Fruit fly (Drosophila melanogaster) whole organism, embryonic: ENCODE data around the gene CG2901.

Experiments
- Abd-B ChIP-seq: fragments of 200-800 bp; sonication (Bioruptor generic); optimal IDR thresholded peaks from 2 replicates; lab custom pipeline; 2018; ENCODE audit warnings: missing biosample characterization, mild to moderate bottlenecking, missing genetic modification characterization, moderate library complexity
- CG11560 ChIP-seq: fragments of 200-800 bp; sonication (Bioruptor generic); IDR thresholded peaks from 3 replicates; pipeline ENCODE4 v1.3.6; 2022; ENCODE audit warnings: missing biosample characterization, missing genetic modification characterization
- CG12155 ChIP-seq: fragments of 200-800 bp; sonication (Bioruptor generic); optimal IDR thresholded peaks from 3 replicates; lab custom pipeline; 2016; ENCODE audit warnings: missing biosample characterization, missing genetic modification characterization
- CG1233 ChIP-seq: fragments of 200-800 bp; sonication (Bioruptor generic); optimal IDR thresholded peaks from 4 replicates; lab custom pipeline; 2018; ENCODE audit warnings: missing biosample characterization, mild to moderate bottlenecking, missing genetic modification characterization
- CG15011 ChIP-seq: fragments of 200-800 bp; sonication (Bioruptor generic); optimal IDR thresholded peaks from 3 replicates; lab custom pipeline; 2018; ENCODE audit warnings: missing biosample characterization, mild to moderate bottlenecking, missing genetic modification characterization
- CG1529 ChIP-seq: fragments of 200-800 bp; sonication (Bioruptor generic); optimal IDR thresholded peaks from 3 replicates; lab custom pipeline; 2018; ENCODE audit warnings: missing biosample characterization, missing genetic modification characterization
- CG17829 ChIP-seq: fragments of 200-800 bp; optimal IDR thresholded peaks from 2 replicates; lab custom pipeline; 2019; ENCODE audit warnings: missing biosample characterization, mild to moderate bottlenecking, missing genetic modification characterization, moderate library complexity
- CG17912 ChIP-seq: fragments of 200-800 bp; sonication (Bioruptor generic); optimal IDR thresholded peaks from 2 replicates; lab custom pipeline; 2018; ENCODE audit warnings: missing biosample characterization, mild to moderate bottlenecking, missing genetic modification characterization
- CG18619 ChIP-seq: fragments of 200-800 bp; sonication (Bioruptor generic); optimal IDR thresholded peaks from 3 replicates; lab custom pipeline; 2017; ENCODE audit warnings: missing biosample characterization, mild to moderate bottlenecking, missing genetic modification characterization
- CG30020 ChIP-seq: fragments of 200-800 bp; optimal IDR thresholded peaks from 2 replicates; lab custom pipeline; 2019; ENCODE audit warnings: missing biosample characterization, mild to moderate bottlenecking, missing genetic modification characterization, moderate library complexity
- CG32772 ChIP-seq: fragments of 200-800 bp; sonication (Bioruptor generic); IDR thresholded peaks from 2 replicates; pipeline ENCODE4 v1.3.6; 2022; ENCODE audit warnings: missing biosample characterization, missing genetic modification characterization
- CG3838 ChIP-seq: fragments of 200-800 bp; sonication (Bioruptor generic); optimal IDR thresholded peaks from 3 replicates; lab custom pipeline; 2016; ENCODE audit warnings: missing biosample characterization, missing genetic modification characterization
- CG4617 ChIP-seq: fragments of 200-800 bp; sonication (Bioruptor generic); optimal IDR thresholded peaks from 3 replicates; lab custom pipeline; 2016; ENCODE audit warnings: missing biosample characterization, missing genetic modification characterization, borderline replicate concordance
- CG4707 ChIP-seq: fragments of 200-800 bp; sonication (Bioruptor generic); optimal IDR thresholded peaks from 2 replicates; lab custom pipeline; 2018; ENCODE audit warnings: missing biosample characterization, mild to moderate bottlenecking, missing genetic modification characterization, moderate library complexity
- CG5180 ChIP-seq: fragments of 200-800 bp; sonication (Bioruptor generic); optimal IDR thresholded peaks from 3 replicates; lab custom pipeline; 2017; ENCODE audit warnings: missing biosample characterization, missing genetic modification characterization, mild to moderate bottlenecking, moderate library complexity, missing genetic modification reagents
- CG6254 ChIP-seq: fragments of 200-800 bp; sonication (Bioruptor generic); optimal IDR thresholded peaks from 3 replicates; lab custom pipeline; 2017; ENCODE audit warnings: mild to moderate bottlenecking, missing biosample characterization, missing genetic modification reagents, missing genetic modification characterization
- CG8290 ChIP-seq, 3 experiments: fragments of 200-800 bp; sonication (Bioruptor generic); optimal IDR thresholded peaks; 2 replicates each; lab custom pipeline; 2016 to 2019; ENCODE audit warnings: missing biosample characterization in 3 of 3, missing genetic modification characterization in 3 of 3, mild to moderate bottlenecking in 2 of 3, moderate library complexity in 1 of 3
- CTCF ChIP-seq: fragments of 200-800 bp; sonication (Bioruptor generic); optimal IDR thresholded peaks from 2 replicates; lab custom pipeline; 2017; ENCODE audit warnings: missing biosample characterization, mild to moderate bottlenecking, missing genetic modification characterization, moderate library complexity
- Dad ChIP-seq: fragments of 200-800 bp; sonication (Bioruptor generic); optimal IDR thresholded peaks from 3 replicates; lab custom pipeline; 2016; ENCODE audit warnings: missing biosample characterization, missing genetic modification characterization
- Dbx ChIP-seq: fragments of 200-800 bp; sonication (Bioruptor generic); IDR thresholded peaks from 3 replicates; pipeline ENCODE4 v1.3.6; 2022; ENCODE audit warnings: missing biosample characterization, missing genetic modification characterization
- Deaf1 ChIP-seq: fragments of 200-800 bp; optimal IDR thresholded peaks from 3 replicates; lab custom pipeline; 2019; ENCODE audit warnings: missing biosample characterization, mild to moderate bottlenecking, missing genetic modification characterization, moderate library complexity
- Dip2 ChIP-seq: fragments of 200-800 bp; sonication (Bioruptor generic); IDR thresholded peaks from 2 replicates; pipeline ENCODE4 v1.3.6; 2022; ENCODE audit warnings: missing biosample characterization, missing genetic modification characterization
- Dll ChIP-seq: fragments of 200-800 bp; sonication (Bioruptor generic); IDR thresholded peaks from 4 replicates; pipeline ENCODE4 v1.3.6; 2022; ENCODE audit warnings: missing biosample characterization, missing genetic modification characterization; ENCODE audit not compliant: partially characterized antibody
- Drgx ChIP-seq: fragments of 200-800 bp; sonication (Bioruptor generic); IDR thresholded peaks from 2 replicates; pipeline ENCODE4 v1.3.6; 2022; ENCODE audit warnings: missing biosample characterization, missing genetic modification characterization
- Eip74EF ChIP-seq, 2 experiments: fragments of 200-800 bp in 1 of 2; fragments of >200 bp in 1 of 2; sonication (Bioruptor generic) in 1 of 2; optimal IDR thresholded peaks; 2 replicates each; lab custom pipeline; 2017 to 2019; ENCODE audit warnings: missing biosample characterization in 2 of 2, missing genetic modification characterization in 2 of 2, mild to moderate bottlenecking in 1 of 2, moderate library complexity in 1 of 2
- Ets65A ChIP-seq: fragments of 200-800 bp; sonication (Bioruptor generic); peaks from one replicate; lab custom pipeline; 2016; ENCODE audit warnings: missing biosample characterization, missing genetic modification characterization
- Fer2 ChIP-seq: fragments of 200-800 bp; sonication (Bioruptor generic); optimal IDR thresholded peaks from 2 replicates; lab custom pipeline; 2018; ENCODE audit warnings: missing biosample characterization, mild to moderate bottlenecking, missing genetic modification characterization, moderate library complexity
- Hr39 ChIP-seq: fragments of >200 bp; optimal IDR thresholded peaks from 2 replicates; lab custom pipeline; 2017
- Mes4 ChIP-seq: fragments of 200-800 bp; sonication (Bioruptor generic); optimal IDR thresholded peaks from 2 replicates; lab custom pipeline; 2016; ENCODE audit warnings: missing biosample characterization, missing genetic modification characterization
- NC2α ChIP-seq: fragments of 200-800 bp; sonication (Bioruptor generic); optimal IDR thresholded peaks from 2 replicates; lab custom pipeline; 2016; ENCODE audit warnings: missing biosample characterization, missing genetic modification characterization
- Side ChIP-seq: fragments of 200-800 bp; sonication (Bioruptor generic); optimal IDR thresholded peaks from 2 replicates; lab custom pipeline; 2016; ENCODE audit warnings: missing biosample characterization, missing genetic modification characterization
- Usf ChIP-seq: fragments of 200-800 bp; sonication (Bioruptor generic); optimal IDR thresholded peaks from 2 replicates; lab custom pipeline; 2017; ENCODE audit warnings: missing genotype, missing biosample characterization, missing genetic modification characterization
- ara ChIP-seq: fragments of 200-800 bp; sonication (Bioruptor generic); IDR thresholded peaks from 2 replicates; pipeline ENCODE4 v1.3.6; 2022; ENCODE audit warnings: missing biosample characterization, missing genetic modification characterization
- ase ChIP-seq: fragments of 200-800 bp; sonication (Bioruptor generic); IDR thresholded peaks from 3 replicates; pipeline ENCODE4 v1.3.6; 2022; ENCODE audit warnings: missing biosample characterization, missing genetic modification characterization
- dan ChIP-seq: fragments of 200-800 bp; sonication (Bioruptor generic); IDR thresholded peaks from 2 replicates; pipeline ENCODE4 v1.3.6; 2022; ENCODE audit warnings: missing biosample characterization, missing genetic modification characterization
- fru ChIP-seq: fragments of >200 bp; optimal IDR thresholded peaks from 2 replicates; lab custom pipeline; 2017
- hb ChIP-seq: fragments of 200-800 bp; sonication (Bioruptor generic); IDR thresholded peaks from 3 replicates; pipeline ENCODE4 v1.3.6; 2022; ENCODE audit warnings: missing biosample characterization, missing genetic modification characterization; ENCODE audit not compliant: partially characterized antibody
- jigr1 ChIP-seq: fragments of 200-800 bp; sonication (Bioruptor generic); IDR thresholded peaks from 3 replicates; pipeline ENCODE4 v1.3.6; 2022; ENCODE audit warnings: missing biosample characterization, missing genetic modification characterization
- jumu ChIP-seq: fragments of 200-800 bp; sonication (Bioruptor generic); optimal IDR thresholded peaks from 3 replicates; lab custom pipeline; 2016; ENCODE audit warnings: missing biosample characterization, missing genetic modification characterization
- lilli ChIP-seq: fragments of 200-800 bp; sonication (Bioruptor generic); optimal IDR thresholded peaks from 3 replicates; lab custom pipeline; 2016; ENCODE audit warnings: missing biosample characterization, missing genetic modification characterization
- otp ChIP-seq: fragments of 200-800 bp; sonication (Bioruptor generic); IDR thresholded peaks from 3 replicates; pipeline ENCODE4, ENCODE4 v1.3.6; 2022; ENCODE audit warnings: missing biosample characterization, missing genetic modification characterization
- pfk ChIP-seq: fragments of 200-800 bp; sonication (Bioruptor generic); optimal IDR thresholded peaks from 2 replicates; lab custom pipeline; 2018; ENCODE audit warnings: missing biosample characterization, mild to moderate bottlenecking, missing genetic modification characterization, moderate library complexity
- rib ChIP-seq: fragments of 200-800 bp; sonication (Bioruptor generic); IDR thresholded peaks from 2 replicates; pipeline ENCODE4 v1.3.6; 2022; ENCODE audit warnings: missing biosample characterization, missing genetic modification characterization
- salm ChIP-seq: fragments of 200-800 bp; sonication (Bioruptor generic); optimal IDR thresholded peaks from 2 replicates; lab custom pipeline; 2018; ENCODE audit warnings: missing biosample characterization, mild to moderate bottlenecking, missing genetic modification characterization
- scrt ChIP-seq: fragments of 200-800 bp; sonication (Bioruptor generic); optimal IDR thresholded peaks from 2 replicates; lab custom pipeline; 2018; ENCODE audit warnings: missing biosample characterization, mild to moderate bottlenecking, missing genetic modification characterization, moderate library complexity
- sens-2 ChIP-seq: fragments of 200-800 bp; sonication (Bioruptor generic); IDR thresholded peaks from 2 replicates; pipeline ENCODE4 v1.3.6; 2022; ENCODE audit warnings: missing biosample characterization, missing genetic modification characterization
- tll ChIP-seq, 2 experiments: fragments of 200-800 bp in 1 of 2; fragments of >200 bp in 1 of 2; sonication (Bioruptor generic) in 1 of 2; optimal IDR thresholded peaks; 2 replicates each; lab custom pipeline; 2017 to 2019; ENCODE audit warnings: missing biosample characterization in 2 of 2, missing genetic modification characterization in 2 of 2, mild to moderate bottlenecking in 1 of 2, moderate library complexity in 1 of 2
- tna ChIP-seq: fragments of 200-800 bp; sonication (Bioruptor generic); IDR thresholded peaks from 2 replicates; pipeline ENCODE4 v1.3.6; 2022; ENCODE audit warnings: missing biosample characterization, missing genetic modification characterization; ENCODE audit not compliant: partially characterized antibody
- usp ChIP-seq: fragments of >200 bp; optimal IDR thresholded peaks from 2 replicates; lab custom pipeline; 2017; ENCODE audit warnings: missing biosample characterization, missing genetic modification characterization
- yki ChIP-seq: fragments of >200 bp; optimal IDR thresholded peaks from 3 replicates; lab custom pipeline; 2018
- zf30C ChIP-seq: fragments of 200-800 bp; sonication (Bioruptor generic); optimal IDR thresholded peaks from 3 replicates; lab custom pipeline; 2018; ENCODE audit warnings: missing biosample characterization, mild to moderate bottlenecking, missing genetic modification characterization

The CG2901 gene

DNA sequence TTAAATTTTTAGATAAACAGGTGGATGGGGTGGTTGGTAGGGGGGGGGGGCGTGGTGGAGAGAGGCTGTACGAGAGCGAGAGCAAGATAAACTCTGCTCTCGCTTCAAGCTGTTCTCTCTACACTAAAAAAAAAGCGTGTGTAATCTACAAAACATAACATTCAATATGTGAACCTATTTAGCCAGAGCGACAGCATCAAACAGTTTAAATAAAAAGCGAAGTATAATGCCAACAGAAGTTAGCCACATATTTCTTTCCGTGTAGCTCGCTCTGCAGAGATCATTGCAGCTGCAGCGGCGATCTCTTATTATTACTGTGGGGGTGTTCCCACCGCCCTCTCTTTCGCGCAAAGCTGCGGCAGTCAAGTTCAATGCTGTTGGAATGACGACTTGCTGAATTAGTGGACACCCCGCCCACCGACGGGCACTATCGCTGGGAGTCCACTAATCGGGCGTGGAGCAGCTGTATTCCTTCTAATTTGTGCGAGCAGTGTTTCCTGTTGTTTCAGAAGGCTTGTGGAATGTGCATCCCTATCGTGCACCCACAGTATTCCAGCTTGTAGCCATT, 40.5 kb downstream of the CG2901 start, which contains the start of gene CG2930 (continued):
- TF ChIP-seq ara (GFP tag; lab: Robert Waterston, UW) (peak; percentile 93), CG8290 (GFP tag; optimal IDR thresholded peaks at IDR 0.05; lab: Kevin White, UChicago) (peak; percentile 51), CG8290 (tag; optimal IDR thresholded peaks at IDR 0.05; lab: Kevin White, UChicago) (peak in 1 of 2 experiments; percentile 81), tna (no peak), CG1529 (GFP tag; lab: Kevin White, UChicago) (peak; percentile 86), usp (GFP tag; lab: Kevin White, UChicago) (no peak), scrt (GFP tag; lab: Kevin White, UChicago) (peak; percentile 65), NC2α (GFP tag; lab: Kevin White, UChicago) (peak; percentile 67), otp (GFP tag; lab: Robert Waterston, UW) (peak; percentile 93), CG17912 (GFP tag; lab: Kevin White, UChicago) (no peak), CG30020 (tag; lab: Kevin White, UChicago) (no peak), CG3838 (GFP tag; lab: Kevin White, UChicago) (peak; percentile 21), fru (lab: Kevin White, UChicago) (no peak), salm (tag; lab: Kevin White, UChicago) (peak; percentile 78), CG32772 (GFP tag; lab: Robert Waterston, UW) (peak; percentile 89), tll (GFP tag; optimal IDR thresholded peaks at IDR 0.05; lab: Kevin White, UChicago) (no peak), zf30C (GFP tag; lab: Kevin White, UChicago) (peak; percentile 48), CG5180 (GFP tag; lab: Kevin White, UChicago) (peak; percentile 63), jigr1 (GFP tag; lab: Robert Waterston, UW) (no peak; the same call in 1 of the 3 replicates), CG18619 (GFP tag; lab: Kevin White, UChicago) (peak; percentile 74), CG6254 (peak; percentile 82), CG1233 (GFP tag; lab: Kevin White, UChicago) (peak; percentile 76), Usf (peak; percentile 55), lilli (peak; percentile 73), pfk (GFP tag; lab: Kevin White, UChicago) (no peak), Abd-B (peak; percentile 67), rib (GFP tag; lab: Robert Waterston, UW) (no peak), CG4707 (GFP tag; lab: Kevin White, UChicago) (peak; percentile 76), yki (lab: Kevin White, UChicago) (no peak), CG4617 (GFP tag; lab: Kevin White, UChicago) (peak; percentile 30), Ets65A (peak; percentile 96), ase (peak; percentile 89), Dad (GFP tag; lab: Kevin White, UChicago) (peak; percentile 65), jumu (GFP tag; lab: Kevin White, UChicago) (peak; percentile 78), dan (GFP tag; lab: Robert Waterston, UW) (peak; percentile 69), Dip2 (GFP tag; lab: Robert Waterston, UW) (no peak), Dll (no peak), sens-2 (peak; percentile 90), Hr39 (lab: Kevin White, UChicago) (no peak), hb (no peak), Fer2 (tag; lab: Kevin White, UChicago) (no peak), Deaf1 (peak; percentile 22), Side (GFP tag; lab: Kevin White, UChicago) (peak; percentile 62), CG17829 (tag; lab: Kevin White, UChicago) (peak; percentile 76), CTCF (GFP tag; lab: Kevin White, UChicago) (peak; percentile 52), Dbx (GFP tag; lab: Robert Waterston, UW) (peak; percentile 72; the same call in 2 of the 3 replicates), Mes4 (GFP tag; lab: Kevin White, UChicago) (peak; percentile 82), CG12155 (GFP tag; lab: Kevin White, UChicago) (peak; percentile 65), CG11560 (tag; lab: Robert Waterston, UW) (no peak), CG15011 (GFP tag; lab: Kevin White, UChicago) (peak; percentile 54), Drgx (peak; percentile 97), Eip74EF (GFP tag; optimal IDR thresholded peaks at IDR 0.05; lab: Kevin White, UChicago) (peak in 1 of 2 experiments; percentile 52)
